Worm (Caenorhabditis elegans): ENCODE data around the gene rfc-3.

The rfc-3 gene

ce11 chrIV:13068451-13068850, 27.1 kb upstream of the rfc-3 start, which contains the start of gene scl-6:
Gene scl-6, plus strand, starts transcription at chrIV:13068751.
- TF ChIP-seq nhr-12 (tag; optimal IDR thresholded peaks at IDR 0.05) (no peak), ceh-43 (GFP tag; optimal IDR thresholded peaks at IDR 0.05) (no peak), drap-1 (GFP tag; optimal IDR thresholded peaks at IDR 0.05) (no peak), mep-1 (tag; optimal IDR thresholded peaks at IDR 0.05) (no peak), snpc-4 (tag; optimal IDR thresholded peaks at IDR 0.05) (no peak), tbx-8 (GFP tag; optimal IDR thresholded peaks at IDR 0.05) (no peak), cnd-1 (tag; optimal IDR thresholded peaks at IDR 0.05) (no peak), unc-120 (tag; optimal IDR thresholded peaks at IDR 0.05; ENCODE audit: poor library complexity, severe bottlenecking) (no peak), nhr-76 (tag; optimal IDR thresholded peaks at IDR 0.05) (no peak), mab-5 (tag; optimal IDR thresholded peaks at IDR 0.05) (no peak), ces-1 (GFP tag; optimal IDR thresholded peaks at IDR 0.05) (no peak), elt-1 (tag; optimal IDR thresholded peaks at IDR 0.05; ENCODE audit: borderline replicate concordance, insufficient read depth) (no peak), ceh-83 (GFP tag; optimal IDR thresholded peaks at IDR 0.05) (no peak), nhr-28 (tag; optimal IDR thresholded peaks at IDR 0.05) (no peak), mls-2 (tag; optimal IDR thresholded peaks at IDR 0.05) (no peak), lin-13 (tag; optimal IDR thresholded peaks at IDR 0.05) (no peak), flh-1 (GFP tag; optimal IDR thresholded peaks at IDR 0.05) (no peak), ztf-11 (tag; optimal IDR thresholded peaks at IDR 0.05) (no peak), hlh-1 (tag; optimal IDR thresholded peaks at IDR 0.05) (no peak), sptf-1 (tag; optimal IDR thresholded peaks at IDR 0.05) (no peak)

DNA sequence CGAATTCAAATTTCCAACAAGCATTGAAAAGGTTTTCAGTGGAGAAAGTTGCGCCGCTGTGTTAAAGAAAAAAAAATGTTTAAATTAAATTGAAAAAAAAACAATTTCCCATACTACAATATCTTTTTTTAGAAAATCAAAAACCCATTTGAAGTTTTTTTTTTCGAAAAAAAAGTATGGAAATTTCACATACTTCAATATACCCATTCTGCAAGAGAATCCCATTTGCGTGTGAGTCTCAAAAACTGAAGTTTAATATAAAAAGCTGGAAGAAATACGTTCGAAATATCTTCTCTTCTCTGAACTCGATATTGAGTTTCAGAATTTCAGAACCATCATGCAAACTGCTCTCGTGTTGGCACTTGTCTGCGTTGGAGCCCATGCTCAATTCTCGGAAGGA, 25.4 kb upstream of the rfc-3 start, which contains the start of gene scl-7:
Gene scl-7, plus strand, starts transcription at position 301 of the 400 bp plus-strand sequence.
- TF ChIP-seq unc-39 (tag; optimal IDR thresholded peaks at IDR 0.05) = no peak
- TF ChIP-seq unc-62 (GFP tag; optimal IDR thresholded peaks at IDR 0.05) = no peak
- no peak for TF ChIP-seq sptf-1 (tag; optimal IDR thresholded peaks at IDR 0.05)
- no peak for TF ChIP-seq mab-5 (tag; optimal IDR thresholded peaks at IDR 0.05)
- TF ChIP-seq ham-2 (GFP tag; optimal IDR thresholded peaks at IDR 0.05) = no peak
- no peak for TF ChIP-seq lin-32 (GFP tag; optimal IDR thresholded peaks at IDR 0.05)
- TF ChIP-seq zip-8 (tag; optimal IDR thresholded peaks at IDR 0.05) = no peak
- no peak for TF ChIP-seq mls-2 (tag; optimal IDR thresholded peaks at IDR 0.05)
- no peak for TF ChIP-seq hlh-1 (tag; optimal IDR thresholded peaks at IDR 0.05)

DNA sequence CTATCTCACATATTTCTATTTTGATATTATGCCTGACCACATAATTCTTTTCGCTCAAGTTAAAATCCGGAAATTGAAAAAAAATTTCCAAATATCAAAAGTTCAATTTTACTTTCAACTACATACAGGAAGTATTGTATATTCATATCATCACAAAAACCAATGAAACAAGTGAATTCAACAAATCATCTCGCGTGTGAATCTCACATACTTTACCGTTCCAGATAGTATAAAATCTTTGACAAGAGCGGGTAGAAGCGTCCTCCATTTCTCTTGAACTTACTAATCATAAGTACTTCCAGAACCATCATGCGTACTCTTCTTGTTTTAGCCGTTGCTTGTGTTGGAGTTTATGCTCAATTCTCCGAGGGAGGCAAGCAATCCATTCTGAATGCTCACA, 24.1 kb upstream of the rfc-3 start, which contains the start of gene scl-8:
Gene scl-8, plus strand, starts transcription at position 301 of the 400 bp plus-strand sequence.
- TF ChIP-seq zip-8 (tag; optimal IDR thresholded peaks at IDR 0.05) = no peak
- no peak for TF ChIP-seq nhr-237 (tag; optimal IDR thresholded peaks at IDR 0.05)
- no peak for TF ChIP-seq sptf-1 (tag; optimal IDR thresholded peaks at IDR 0.05)
- no peak for TF ChIP-seq bed-3 (GFP tag; optimal IDR thresholded peaks at IDR 0.05)
- TF ChIP-seq nhr-28 (tag; optimal IDR thresholded peaks at IDR 0.05) = no peak
- TF ChIP-seq nhr-2 (tag; optimal IDR thresholded peaks at IDR 0.05) = no peak
- no peak for TF ChIP-seq lin-32 (GFP tag; optimal IDR thresholded peaks at IDR 0.05)
- TF ChIP-seq ceh-39 (tag; optimal IDR thresholded peaks at IDR 0.05) = no peak
- no peak for TF ChIP-seq mab-5 (tag; optimal IDR thresholded peaks at IDR 0.05)
- TF ChIP-seq ces-1 (GFP tag; optimal IDR thresholded peaks at IDR 0.05) = no peak
- TF ChIP-seq nhr-76 (tag; optimal IDR thresholded peaks at IDR 0.05) = no peak
- no peak for TF ChIP-seq hlh-1 (tag; optimal IDR thresholded peaks at IDR 0.05)
- no peak for TF ChIP-seq ceh-43 (GFP tag; optimal IDR thresholded peaks at IDR 0.05)
- no peak for TF ChIP-seq unc-39 (tag; optimal IDR thresholded peaks at IDR 0.05)
- TF ChIP-seq tbx-8 (GFP tag; optimal IDR thresholded peaks at IDR 0.05) = no peak
- no peak for TF ChIP-seq unc-120 (tag; optimal IDR thresholded peaks at IDR 0.05; ENCODE audit: poor library complexity, severe bottlenecking)
- no peak for TF ChIP-seq snpc-4 (tag; optimal IDR thresholded peaks at IDR 0.05)
- TF ChIP-seq sem-2 (GFP tag; optimal IDR thresholded peaks at IDR 0.05) = no peak
- TF ChIP-seq ztf-11 (tag; optimal IDR thresholded peaks at IDR 0.05) = no peak

ce11 chrIV:13075625-13076252, 19.8 kb upstream of the rfc-3 start:
- TF ChIP-seq lsy-2 (tag; optimal IDR thresholded peaks at IDR 0.05) = no peak
- TF ChIP-seq nhr-2 (tag; optimal IDR thresholded peaks at IDR 0.05) = no peak
- no peak for TF ChIP-seq ham-2 (GFP tag; optimal IDR thresholded peaks at IDR 0.05)
- no peak for TF ChIP-seq mep-1 (tag; optimal IDR thresholded peaks at IDR 0.05)
- no peak for TF ChIP-seq M03D4.4 (tag; optimal IDR thresholded peaks at IDR 0.05)
- no peak for TF ChIP-seq lin-13 (tag; optimal IDR thresholded peaks at IDR 0.05)
- no peak for TF ChIP-seq nhr-76 (tag; optimal IDR thresholded peaks at IDR 0.05)
- TF ChIP-seq lin-32 (GFP tag; optimal IDR thresholded peaks at IDR 0.05) = no peak
- no peak for TF ChIP-seq blmp-1 (tag; optimal IDR thresholded peaks at IDR 0.05)
- no peak for TF ChIP-seq elt-3 (tag; optimal IDR thresholded peaks at IDR 0.05)
- TF ChIP-seq drap-1 (GFP tag; optimal IDR thresholded peaks at IDR 0.05) = no peak
- TF ChIP-seq unc-39 (tag; optimal IDR thresholded peaks at IDR 0.05) = no peak
- TF ChIP-seq ceh-43 (GFP tag; optimal IDR thresholded peaks at IDR 0.05) = no peak
- no peak for TF ChIP-seq snpc-4 (tag; optimal IDR thresholded peaks at IDR 0.05)
- no peak for TF ChIP-seq sptf-1 (tag; optimal IDR thresholded peaks at IDR 0.05)
- no peak for TF ChIP-seq ceh-83 (GFP tag; optimal IDR thresholded peaks at IDR 0.05)

All from whole organism, mixed stage, embryonic.